Fruit fly (Drosophila melanogaster): Measurements from ENCODE around the gene CG42750.
A peak's percentile ranks its signal among the peaks of the same experiment; 100 is the strongest.

The CG42750 gene

DNA sequence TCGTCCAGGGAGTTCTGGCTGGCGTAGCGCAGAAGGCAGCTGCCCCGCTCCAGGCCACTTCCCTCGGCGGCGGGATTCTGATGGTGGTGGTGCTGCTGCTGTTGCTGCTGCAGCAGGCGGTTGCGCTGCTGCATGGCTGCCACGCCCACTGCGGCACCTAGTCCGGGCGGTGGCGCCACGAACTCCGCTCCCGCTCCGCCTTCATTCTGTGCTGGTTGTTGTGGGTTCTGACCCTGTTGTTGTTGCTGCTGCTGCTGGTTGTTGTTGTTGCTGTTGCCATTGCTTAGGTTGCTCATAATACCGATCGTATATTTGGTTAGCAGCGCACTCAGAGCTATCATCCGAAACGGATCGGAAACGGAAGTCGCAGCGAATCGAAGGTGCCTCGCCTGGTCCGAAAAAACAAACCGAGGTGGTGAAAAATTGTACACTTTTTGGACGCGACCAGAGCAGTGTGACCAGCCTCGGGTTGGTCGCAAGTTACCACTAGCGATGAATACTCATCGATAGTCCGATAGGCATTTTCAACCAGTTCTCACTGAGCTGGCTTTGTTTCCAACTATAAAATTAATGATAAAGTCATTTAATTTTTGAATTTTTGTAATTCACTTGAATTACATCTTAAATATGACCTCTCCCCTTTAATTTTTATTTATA is 137.9 kb downstream of the CG42750 start, which contains the start of gene kel (continued):
- TF ChIP-seq CG10654 (GFP tag; optimal IDR thresholded peaks at IDR 0.05) (peak; percentile 19), CG18476 (GFP tag; optimal IDR thresholded peaks at IDR 0.05) (no peak), sim (GFP tag; IDR thresholded peaks at IDR 0.05) (0 out of 2 replicates have a peak, but pooled peaks have one; percentile 13), vvl (GFP tag; IDR thresholded peaks at IDR 0.05) (peak; percentile 67), E2f2 (GFP tag; IDR thresholded peaks at IDR 0.05) (peak; percentile 51; the same call in 1 of the 2 replicates), CG11398 (GFP tag; optimal IDR thresholded peaks at IDR 0.05) (peak; percentile 25), tna (GFP tag; IDR thresholded peaks at IDR 0.05; ENCODE audit: partially characterized antibody) (peak; percentile 33; the same call in 1 of the 2 replicates), Atf-2 (GFP tag; optimal IDR thresholded peaks at IDR 0.05) (no peak), rib (GFP tag; IDR thresholded peaks at IDR 0.05) (peak; percentile 29; the same call in 1 of the 2 replicates), CG17359 (tag; optimal IDR thresholded peaks at IDR 0.05) (peak; percentile 34), Meics (GFP tag; optimal IDR thresholded peaks at IDR 0.05) (peak; percentile 57), CG34376 (GFP tag; optimal IDR thresholded peaks at IDR 0.05) (peak; percentile 89), otp (GFP tag; IDR thresholded peaks at IDR 0.05) (peak; percentile 68; the same call in 1 of the 3 replicates), CG2202 (tag; optimal IDR thresholded peaks at IDR 0.05) (peak; percentile 40), Dip3 (GFP tag; optimal IDR thresholded peaks at IDR 0.05) (no peak), bcd (GFP tag; optimal IDR thresholded peaks at IDR 0.05) (peak; percentile 42), zfh1 (GFP tag; IDR thresholded peaks at IDR 0.05) (peak; percentile 63), dmrt11E (tag; optimal IDR thresholded peaks at IDR 0.05) (peak; percentile 26), lov (optimal IDR thresholded peaks at IDR 0.05) (no peak), lov (GFP tag; IDR thresholded peaks at IDR 0.05) (peak; percentile 50; the same call in 1 of the 3 replicates), hkb (optimal IDR thresholded peaks at IDR 0.05) (no peak), hkb (GFP tag; IDR thresholded peaks at IDR 0.05) (peak; percentile 66), CG17829 (tag; optimal IDR thresholded peaks at IDR 0.05) (peak; percentile 61), CG10979 (tag; optimal IDR thresholded peaks at IDR 0.05) (peak; percentile 50), HLHmδ (GFP tag; optimal IDR thresholded peaks at IDR 0.05) (peak; percentile 73), CG6254 (GFP tag; optimal IDR thresholded peaks at IDR 0.05) (peak; percentile 49), MBD-R2 (GFP tag; IDR thresholded peaks at IDR 0.05) (peak; percentile 73; the same call in 1 of the 2 replicates), Atf3 (GFP tag; optimal IDR thresholded peaks at IDR 0.05) (no peak), h (optimal IDR thresholded peaks at IDR 0.05) (no peak), CG14050 (GFP tag; IDR thresholded peaks at IDR 0.05) (no peak), ab (GFP tag; optimal IDR thresholded peaks at IDR 0.05) (no peak), gfzf (GFP tag; optimal IDR thresholded peaks at IDR 0.05) (peak; percentile 85), sr (GFP tag; IDR thresholded peaks at IDR 0.05) (0 out of 3 replicates have a peak, but pooled peaks have one; percentile 9), fru (optimal IDR thresholded peaks at IDR 0.05) (no peak), knrl (GFP tag; IDR thresholded peaks at IDR 0.05; ENCODE audit: partially characterized antibody) (peak; percentile 76), CG10274 (GFP tag; optimal IDR thresholded peaks at IDR 0.05) (no peak), CG5180 (GFP tag; optimal IDR thresholded peaks at IDR 0.05) (peak; percentile 13), Awh (GFP tag; IDR thresholded peaks at IDR 0.05) (0 out of 2 replicates have a peak, but pooled peaks have one; percentile 11), nerfin-1 (tag; optimal IDR thresholded peaks at IDR 0.05) (no peak), sna (GFP tag; IDR thresholded peaks at IDR 0.05; ENCODE audit: partially characterized antibody) (peak; percentile 59; the same call in 1 of the 2 replicates), cato (GFP tag; optimal IDR thresholded peaks at IDR 0.05; ENCODE audit: borderline replicate concordance) (no peak), Dref (GFP tag; IDR thresholded peaks at IDR 0.05) (peak; percentile 90), CoRest (tag; optimal IDR thresholded peaks at IDR 0.05) (peak; percentile 41), scrt (GFP tag; optimal IDR thresholded peaks at IDR 0.05) (peak; percentile 50), bbx (GFP tag; IDR thresholded peaks at IDR 0.05; ENCODE audit: partially characterized antibody) (peak; percentile 87), CG6854 (GFP tag; optimal IDR thresholded peaks at IDR 0.05) (peak; percentile 50), Camta (GFP tag; optimal IDR thresholded peaks at IDR 0.05) (peak; percentile 39), unc-4 (GFP tag; IDR thresholded peaks at IDR 0.05; ENCODE audit: partially characterized antibody) (peak; percentile 77), Scr (GFP tag; IDR thresholded peaks at IDR 0.05; ENCODE audit: partially characterized antibody) (peak; percentile 78), CG3065 (GFP tag; optimal IDR thresholded peaks at IDR 0.05) (peak; percentile 59)

Measured in whole organism, embryonic.